Fruit fly (Drosophila melanogaster) whole organism, embryonic: ENCODE results near the gene Lamtor1.
A peak's percentile ranks its signal among the peaks of the same experiment; 100 is the strongest.

Source experiments
- ATbp ChIP-seq: fragments of 200-800 bp; sonication (Bioruptor generic); optimal IDR thresholded peaks from 2 replicates; lab custom pipeline; 2017; ENCODE audit warnings: missing biosample characterization, mild to moderate bottlenecking, missing genetic modification characterization, missing genetic modification reagents
- CG12744 ChIP-seq: fragments of 200-800 bp; sonication (Bioruptor generic); optimal IDR thresholded peaks from 2 replicates; lab custom pipeline; 2016; ENCODE audit warnings: missing biosample characterization, missing genetic modification characterization
- CG14860 ChIP-seq: fragments of 200-800 bp; sonication (Bioruptor generic); IDR thresholded peaks from 3 replicates; pipeline ENCODE4 v1.3.6; 2022; ENCODE audit warnings: missing biosample characterization, missing genetic modification characterization; ENCODE audit not compliant: partially characterized antibody
- CG16813 ChIP-seq: fragments of 200-800 bp; sonication (Bioruptor generic); IDR thresholded peaks from 3 replicates; pipeline ENCODE4 v1.3.6; 2022; ENCODE audit warnings: missing biosample characterization, missing genetic modification characterization; ENCODE audit not compliant: partially characterized antibody
- CG8089 ChIP-seq: fragments of 200-800 bp; sonication (Bioruptor generic); optimal IDR thresholded peaks from 3 replicates; lab custom pipeline; 2016; ENCODE audit warnings: missing biosample characterization, missing genetic modification characterization
- ERR ChIP-seq: fragments of 200-800 bp; sonication (Bioruptor generic); optimal IDR thresholded peaks from 2 replicates; lab custom pipeline; 2016; ENCODE audit warnings: missing biosample characterization, missing genetic modification characterization
- bab2 ChIP-seq: fragments of 200-800 bp; sonication (Bioruptor generic); optimal IDR thresholded peaks from 2 replicates; lab custom pipeline; 2016; ENCODE audit warnings: missing biosample characterization, missing genetic modification characterization
- cad ChIP-seq: fragments of >200 bp; optimal IDR thresholded peaks from 2 replicates; lab custom pipeline; 2017; ENCODE audit warnings: missing biosample characterization, missing genetic modification characterization
- fd64A ChIP-seq: fragments of 200-800 bp; sonication (Bioruptor generic); optimal IDR thresholded peaks from 3 replicates; lab custom pipeline; 2018; ENCODE audit warnings: missing biosample characterization, mild to moderate bottlenecking, missing genetic modification characterization
- gro ChIP-seq: fragments of 200-800 bp; sonication (Bioruptor generic); optimal IDR thresholded peaks from 2 replicates; lab custom pipeline; 2016; ENCODE audit warnings: missing biosample characterization, missing genetic modification characterization
- ranshi ChIP-seq: fragments of 200-800 bp; sonication (Bioruptor generic); IDR thresholded peaks from 2 replicates; pipeline ENCODE4 v1.3.6; 2022; ENCODE audit warnings: missing biosample characterization, missing genetic modification characterization
- usp ChIP-seq: fragments of >200 bp; optimal IDR thresholded peaks from 2 replicates; lab custom pipeline; 2017; ENCODE audit warnings: missing biosample characterization, missing genetic modification characterization

DNA sequence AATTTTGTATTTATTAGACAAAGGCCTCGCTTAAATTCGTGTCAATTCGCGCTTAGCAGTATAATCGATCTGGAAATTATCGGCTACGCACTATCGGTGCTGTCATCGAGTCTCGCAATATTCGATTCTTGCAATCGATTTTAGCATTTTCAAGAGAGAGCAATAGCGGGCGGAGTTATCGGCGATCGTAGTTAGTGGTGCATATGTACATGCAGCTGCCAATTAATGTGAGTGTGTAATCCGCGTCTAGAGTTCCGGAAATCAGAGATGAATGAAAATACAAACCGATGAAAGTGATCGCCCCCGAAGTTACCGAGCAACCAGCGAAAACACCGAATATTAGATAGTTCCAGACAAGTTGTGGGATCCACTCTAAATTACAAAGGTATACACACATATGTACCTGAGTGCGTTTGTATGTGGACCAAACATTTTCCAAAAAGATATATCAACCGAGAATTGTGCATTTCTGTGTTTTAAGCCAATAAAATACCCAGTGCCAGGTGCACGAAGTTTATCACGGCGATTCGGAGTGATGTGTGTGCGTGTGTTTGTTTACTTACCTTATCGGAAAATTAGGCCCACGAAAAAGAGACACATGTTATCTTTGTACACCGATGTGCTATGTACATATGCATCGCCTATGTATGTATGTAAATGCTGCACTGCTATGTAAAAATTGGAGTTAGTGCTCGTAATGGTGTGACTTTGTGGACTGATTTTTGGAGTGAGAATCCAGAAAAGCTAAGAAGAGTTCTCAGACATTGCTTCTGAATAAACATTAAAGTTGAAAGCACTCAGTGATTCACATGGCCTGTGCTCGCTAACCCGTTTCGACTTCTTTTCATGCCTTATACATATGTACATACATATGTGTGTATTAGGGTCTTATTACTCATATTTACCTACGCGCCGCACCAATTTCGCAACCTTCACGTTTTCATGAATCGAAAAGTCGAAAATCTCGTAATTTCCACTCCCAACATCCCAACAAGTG lies 22.3 kb downstream of the Lamtor1 start:
- TF ChIP-seq CG14860 (GFP tag; lab: Robert Waterston, UW) (peak; percentile 99), ranshi (GFP tag; lab: Robert Waterston, UW) (no peak), bab2 (no peak), usp (GFP tag; lab: Kevin White, UChicago) (no peak), fd64A (GFP tag; lab: Kevin White, UChicago) (peak; percentile 52), CG16813 (GFP tag; lab: Robert Waterston, UW) (peak; percentile 93), cad (GFP tag; lab: Kevin White, UChicago) (no peak), CG8089 (GFP tag; lab: Kevin White, UChicago) (peak; percentile 25), gro (no peak), ERR (GFP tag; lab: Kevin White, UChicago) (no peak), ATbp (GFP tag; lab: Kevin White, UChicago) (no peak), CG12744 (no peak)
